Fruit fly (Drosophila melanogaster): ENCODE measurements around the gene CG5126.

Gene CG5126

DNA sequence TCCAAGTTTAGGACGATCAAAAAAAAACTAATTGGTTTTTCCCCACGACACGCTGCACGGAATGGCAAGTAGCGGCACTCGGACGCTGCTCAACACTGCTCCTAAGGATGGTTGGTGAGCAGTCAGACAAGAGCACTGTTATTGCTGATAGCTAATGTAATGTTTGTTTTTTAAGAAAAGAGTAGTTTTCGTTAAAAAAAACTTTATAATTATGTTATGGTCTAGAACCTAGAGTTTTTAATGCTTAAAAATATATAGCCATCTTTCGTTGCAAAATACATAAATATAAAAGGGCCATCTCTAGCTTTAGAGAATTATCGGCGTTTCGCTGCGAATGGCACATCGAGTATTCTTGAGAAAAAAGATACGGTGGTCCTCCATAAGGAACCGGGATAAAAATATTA, 11.1 kb downstream of the CG5126 start, which contains the start of the genes Charon and CG4887 (continued):
- no peak for TF ChIP-seq Nf-YC (tag; optimal IDR thresholded peaks at IDR 0.05)
- TF ChIP-seq gem (tag; optimal IDR thresholded peaks at IDR 0.05), result no peak
- TF ChIP-seq otp (GFP tag; IDR thresholded peaks at IDR 0.05), result no peak
- TF ChIP-seq Dad (GFP tag; optimal IDR thresholded peaks at IDR 0.05), result peak; percentile 82
- no peak for TF ChIP-seq Sry-β (GFP tag; optimal IDR thresholded peaks at IDR 0.05)
- peak; percentile 35 for TF ChIP-seq CG7271 (tag; optimal IDR thresholded peaks at IDR 0.05)
- TF ChIP-seq ase (GFP tag; IDR thresholded peaks at IDR 0.05), result peak; percentile 74
- TF ChIP-seq C15 (GFP tag; IDR thresholded peaks at IDR 0.05), result peak; percentile 58; the same call in 1 of the 3 replicates
- peak; percentile 71 for TF ChIP-seq Bteb2 (GFP tag; optimal IDR thresholded peaks at IDR 0.05)
- TF ChIP-seq Hsf (GFP tag; optimal IDR thresholded peaks at IDR 0.05), result peak; percentile 89
- no peak for TF ChIP-seq prd (optimal IDR thresholded peaks at IDR 0.05)
- TF ChIP-seq prd (GFP tag; IDR thresholded peaks at IDR 0.05), result peak; percentile 89
- peak; percentile 82 for TF ChIP-seq CG10366 (GFP tag; IDR thresholded peaks at IDR 0.05)
- no peak for TF ChIP-seq CG16779 (GFP tag; IDR thresholded peaks at IDR 0.05)
- peak; percentile 76 for TF ChIP-seq CG9727 (GFP tag; optimal IDR thresholded peaks at IDR 0.05)
- peak; percentile 73 for TF ChIP-seq CG10959 (GFP tag; IDR thresholded peaks at IDR 0.05)
- no peak for TF ChIP-seq CG7839 (tag; optimal IDR thresholded peaks at IDR 0.05)
- TF ChIP-seq Adf1 (GFP tag; IDR thresholded peaks at IDR 0.05), result peak; percentile 43; the same call in 1 of the 2 replicates
- no peak for TF ChIP-seq lab (GFP tag; optimal IDR thresholded peaks at IDR 0.05)
- peak; percentile 49 for TF ChIP-seq Neu2 (GFP tag; optimal IDR thresholded peaks at IDR 0.05; ENCODE audit: borderline replicate concordance)
- TF ChIP-seq CG18476 (GFP tag; optimal IDR thresholded peaks at IDR 0.05), result no peak
- no peak for TF ChIP-seq ash1 (GFP tag; optimal IDR thresholded peaks at IDR 0.05)
- no peak for TF ChIP-seq CG3065 (GFP tag; optimal IDR thresholded peaks at IDR 0.05)
- peak; percentile 68 for TF ChIP-seq CG2889 (GFP tag; IDR thresholded peaks at IDR 0.05)
- peak; percentile 69 for TF ChIP-seq seq (GFP tag; IDR thresholded peaks at IDR 0.05)
- TF ChIP-seq CG14667 (GFP tag; IDR thresholded peaks at IDR 0.05), result peak; percentile 68
- TF ChIP-seq CG31441 (GFP tag; IDR thresholded peaks at IDR 0.05), result no peak
- TF ChIP-seq gro (GFP tag; optimal IDR thresholded peaks at IDR 0.05), result peak; percentile 83
- TF ChIP-seq CG10979 (tag; optimal IDR thresholded peaks at IDR 0.05), result peak; percentile 71
- no peak for TF ChIP-seq Vsx1 (GFP tag; optimal IDR thresholded peaks at IDR 0.05)
- peak; percentile 46 for TF ChIP-seq schlank (tag; optimal IDR thresholded peaks at IDR 0.05)
- 0 out of 2 replicates have a peak, but pooled peaks have one; percentile 26 for TF ChIP-seq stc (GFP tag; IDR thresholded peaks at IDR 0.05)
- peak; percentile 84 for TF ChIP-seq tgo (GFP tag; IDR thresholded peaks at IDR 0.05)
- TF ChIP-seq CG18619 (GFP tag; optimal IDR thresholded peaks at IDR 0.05), result peak; percentile 66
- TF ChIP-seq CG3726 (GFP tag; IDR thresholded peaks at IDR 0.05), result no peak; the same call in 1 of the 3 replicates
- TF ChIP-seq CG11398 (GFP tag; optimal IDR thresholded peaks at IDR 0.05), result peak; percentile 67
- TF ChIP-seq CG10267 (tag; optimal IDR thresholded peaks at IDR 0.05), result peak; percentile 97
- no peak for TF ChIP-seq Sox100B (GFP tag; optimal IDR thresholded peaks at IDR 0.05)
- peak; percentile 40 for TF ChIP-seq CG12236 (GFP tag; optimal IDR thresholded peaks at IDR 0.05)
- peak; percentile 85 for TF ChIP-seq Side (GFP tag; optimal IDR thresholded peaks at IDR 0.05)
- no peak for TF ChIP-seq zen2 (GFP tag; IDR thresholded peaks at IDR 0.05; ENCODE audit: partially characterized antibody)
- TF ChIP-seq da (GFP tag; optimal IDR thresholded peaks at IDR 0.05), result peak; percentile 40
- peak; percentile 79 for TF ChIP-seq unc-4 (GFP tag; IDR thresholded peaks at IDR 0.05; ENCODE audit: partially characterized antibody)
- no peak for TF ChIP-seq run (tag; optimal IDR thresholded peaks at IDR 0.05)
- TF ChIP-seq Atf6 (GFP tag; IDR thresholded peaks at IDR 0.05), result peak; percentile 75
- TF ChIP-seq CG7963 (GFP tag; IDR thresholded peaks at IDR 0.05; ENCODE audit: partially characterized antibody), result 0 out of 3 replicates have a peak, but pooled peaks have one; percentile 28
- peak; percentile 89 for TF ChIP-seq phol (tag; optimal IDR thresholded peaks at IDR 0.05)
- 0 out of 2 replicates have a peak, but pooled peaks have one; percentile 35 for TF ChIP-seq dimm (GFP tag; IDR thresholded peaks at IDR 0.05)
- TF ChIP-seq Hand (GFP tag; optimal IDR thresholded peaks at IDR 0.05), result peak; percentile 37
- peak; percentile 76 for TF ChIP-seq nerfin-1 (tag; optimal IDR thresholded peaks at IDR 0.05)
- peak; percentile 57; the same call in 2 of the 3 replicates for TF ChIP-seq CG7357 (GFP tag; IDR thresholded peaks at IDR 0.05)

All from whole organism, embryonic.